Fruit fly (Drosophila melanogaster) whole organism: Measurements from ENCODE around the gene CG6891.

Experiments
- CG8478 ChIP-seq: fragments of >200 bp; optimal IDR thresholded peaks from 2 replicates; lab custom pipeline; 2018; ENCODE audit warnings: inconsistent platforms
- Dll ChIP-seq: fragments of >200 bp; optimal IDR thresholded peaks from 2 replicates; lab custom pipeline; 2017
- EcR ChIP-seq, 2 experiments: fragments of >200 bp; optimal IDR thresholded peaks; 2 replicates each; lab custom pipeline; 2017; ENCODE audit warnings: missing biosample characterization in 2 of 2, missing genetic modification characterization in 2 of 2, missing genetic modification reagents in 2 of 2
- pan ChIP-seq: fragments of >200 bp; optimal IDR thresholded peaks from 2 replicates; lab custom pipeline; 2017
- psq ChIP-seq: fragments of >200 bp; optimal IDR thresholded peaks from 2 replicates; lab custom pipeline; 2017

DNA sequence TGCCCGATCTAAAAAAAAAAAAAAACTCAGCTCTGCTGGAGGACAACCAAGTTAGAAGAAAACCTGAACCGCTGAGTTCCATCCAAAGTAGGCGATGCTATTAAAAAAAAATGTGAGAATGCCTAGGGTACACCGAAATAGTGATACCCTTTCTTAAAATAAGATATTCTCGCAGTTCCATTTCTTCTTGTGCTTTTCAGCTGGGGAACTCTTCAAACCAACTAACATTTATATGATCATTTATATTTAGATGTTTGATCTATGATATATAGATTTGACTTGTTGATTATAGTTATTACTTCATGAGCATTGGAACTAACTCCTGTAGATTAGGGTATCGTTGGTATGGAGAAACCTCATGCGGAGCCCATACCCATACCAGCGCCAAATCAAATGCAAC lies 25.1 kb downstream of the CG6891 start:
- TF ChIP-seq CG8478 (lab: Kevin White, UChicago) (no peak), psq (lab: Kevin White, UChicago) (no peak), EcR (GFP tag; optimal IDR thresholded peaks at IDR 0.05; lab: Kevin White, UChicago) (no peak), pan (lab: Kevin White, UChicago) (no peak), Dll (lab: Kevin White, UChicago) (no peak)
